Worm (Caenorhabditis elegans) whole organism, late embryonic: ENCODE data around the gene srxa-2.

Experiments
- T23F11.4 ChIP-seq: fragments of 200-800 bp; sonication (Bioruptor generic); optimal IDR thresholded peaks from 2 replicates; lab custom pipeline; 2018; ENCODE audit warnings: mild to moderate bottlenecking, missing genetic modification characterization, missing compliant biosample characterization
- Y22D7AL.16 ChIP-seq: sonication (generic microtip); optimal IDR thresholded peaks from 2 replicates; lab custom pipeline; 2016; ENCODE audit warnings: missing genetic modification characterization, missing compliant biosample characterization
- ceh-34 ChIP-seq: sonication (generic microtip); optimal IDR thresholded peaks from 2 replicates; lab custom pipeline; 2016; ENCODE audit warnings: mild to moderate bottlenecking, missing genetic modification characterization, missing compliant biosample characterization
- dve-1 ChIP-seq: sonication (generic microtip); optimal IDR thresholded peaks from 2 replicates; lab custom pipeline; 2017; ENCODE audit warnings: antibody characterized with exemption, mild to moderate bottlenecking, missing genetic modification characterization, missing compliant biosample characterization
- fkh-10 ChIP-seq: fragments of 150-350 bp; optimal IDR thresholded peaks from 2 replicates; lab custom pipeline; 2014; ENCODE audit warnings: missing biosample characterization, missing genetic modification reagents, missing genetic modification characterization
- hlh-30 ChIP-seq: sonication (generic microtip); optimal IDR thresholded peaks from 2 replicates; lab custom pipeline; 2017; ENCODE audit warnings: antibody characterized with exemption, missing genetic modification characterization, missing compliant biosample characterization; ENCODE audit not compliant: insufficient read depth
- lin-11 ChIP-seq: fragments of 200-800 bp; sonication (Bioruptor generic); optimal IDR thresholded peaks from 2 replicates; lab custom pipeline; 2018; ENCODE audit warnings: mild to moderate bottlenecking, missing genetic modification characterization, missing compliant biosample characterization
- rnt-1 ChIP-seq: sonication (generic microtip); optimal IDR thresholded peaks from 2 replicates; lab custom pipeline; 2016; ENCODE audit warnings: missing genetic modification characterization, missing compliant biosample characterization

- no peak for TF ChIP-seq fkh-10 (GFP tag; lab: Kevin White, UChicago)
- TF ChIP-seq hlh-30 (tag; lab: Kevin White, UChicago), result no peak
- TF ChIP-seq ceh-34, result no peak
- TF ChIP-seq lin-11 (tag; lab: Kevin White, UChicago), result no peak
- no peak for TF ChIP-seq Y22D7AL.16
- TF ChIP-seq T23F11.4 (GFP tag; lab: Kevin White, UChicago), result no peak
- TF ChIP-seq rnt-1 (tag; lab: Kevin White, UChicago), result no peak
- TF ChIP-seq dve-1 (tag; lab: Kevin White, UChicago), result no peak
Observed at ce11 chrIV:9438753-9439152, 15.6 kb downstream of the srxa-2 start.
